Fruit fly (Drosophila melanogaster) whole organism, prepupa: ENCODE data around the gene CG15047.

Experiments
- CG10631 ChIP-seq: fragments of 200-800 bp; sonication (Bioruptor generic); optimal IDR thresholded peaks from 2 replicates; lab custom pipeline; 2016; ENCODE audit warnings: missing biosample characterization, missing genetic modification characterization
- CG11294 ChIP-seq: fragments of 200-800 bp; sonication (Bioruptor generic); IDR thresholded peaks from 2 replicates; pipeline ENCODE4 v1.3.6; 2022; ENCODE audit warnings: missing biosample characterization, missing genetic modification characterization
- CG11762 ChIP-seq: fragments of 200-800 bp; sonication (Bioruptor generic); optimal IDR thresholded peaks from 3 replicates; lab custom pipeline; 2016; ENCODE audit warnings: missing biosample characterization, missing genetic modification characterization; ENCODE audit not compliant: insufficient read depth
- CG11902 ChIP-seq: fragments of 200-800 bp; sonication (Bioruptor generic); optimal IDR thresholded peaks from 3 replicates; lab custom pipeline; 2016; ENCODE audit warnings: missing biosample characterization, missing genetic modification characterization
- CG15336 ChIP-seq: fragments of 200-800 bp; sonication (Bioruptor generic); IDR thresholded peaks from 2 replicates; pipeline ENCODE4 v1.3.6; 2022; ENCODE audit warnings: missing biosample characterization, missing genetic modification characterization
- CG1621 ChIP-seq: fragments of 200-800 bp; sonication (Bioruptor generic); optimal IDR thresholded peaks from 3 replicates; lab custom pipeline; 2018; ENCODE audit warnings: missing biosample characterization, mild to moderate bottlenecking, missing genetic modification characterization
- CG16779 ChIP-seq: fragments of 200-800 bp; sonication (Bioruptor generic); optimal IDR thresholded peaks from 3 replicates; lab custom pipeline; 2017; ENCODE audit warnings: missing biosample characterization, mild to moderate bottlenecking, missing genetic modification characterization
- CG3032 ChIP-seq: fragments of 200-800 bp; optimal IDR thresholded peaks from 2 replicates; lab custom pipeline; 2019; ENCODE audit warnings: missing biosample characterization, mild to moderate bottlenecking, missing genetic modification characterization, moderate library complexity
- CG32006 ChIP-seq: fragments of 200-800 bp; sonication (Bioruptor generic); optimal IDR thresholded peaks from 3 replicates; lab custom pipeline; 2017; ENCODE audit warnings: missing biosample characterization, mild to moderate bottlenecking, missing genetic modification characterization
- CG34406 ChIP-seq: fragments of 200-800 bp; sonication (Bioruptor generic); optimal IDR thresholded peaks from 3 replicates; lab custom pipeline; 2016; ENCODE audit warnings: missing biosample characterization, missing genetic modification characterization
- CG3919 ChIP-seq: fragments of 200-800 bp; sonication (Bioruptor generic); optimal IDR thresholded peaks from 3 replicates; lab custom pipeline; 2016; ENCODE audit warnings: missing biosample characterization, missing genetic modification characterization
- CG4318 ChIP-seq: fragments of 200-800 bp; sonication (Bioruptor generic); optimal IDR thresholded peaks from 3 replicates; lab custom pipeline; 2017; ENCODE audit warnings: missing biosample characterization, mild to moderate bottlenecking, missing genetic modification characterization
- CG6163 ChIP-seq: fragments of 200-800 bp; sonication (Bioruptor generic); IDR thresholded peaks from 3 replicates; pipeline ENCODE4 v1.3.6; 2022; ENCODE audit warnings: missing biosample characterization, missing genetic modification characterization
- CG6792 ChIP-seq: fragments of 200-800 bp; sonication (Bioruptor generic); optimal IDR thresholded peaks from 3 replicates; lab custom pipeline; 2016; ENCODE audit warnings: missing biosample characterization, missing genetic modification characterization
- CG6808 ChIP-seq: fragments of 200-800 bp; sonication (Bioruptor generic); optimal IDR thresholded peaks from 3 replicates; lab custom pipeline; 2017; ENCODE audit warnings: missing biosample characterization, missing genetic modification characterization, mild to moderate bottlenecking, moderate library complexity, missing genetic modification reagents
- CG7368 ChIP-seq: fragments of 200-800 bp; sonication (Bioruptor generic); optimal IDR thresholded peaks from 3 replicates; lab custom pipeline; 2016; ENCODE audit warnings: missing biosample characterization, missing genetic modification characterization
- CG8119 ChIP-seq: fragments of 200-800 bp; sonication (Bioruptor generic); IDR thresholded peaks from 3 replicates; pipeline ENCODE4 v1.3.6; 2022; ENCODE audit warnings: missing biosample characterization, missing genetic modification characterization
- CG8319 ChIP-seq: fragments of 200-800 bp; sonication (Bioruptor generic); optimal IDR thresholded peaks from 3 replicates; lab custom pipeline; 2016; ENCODE audit warnings: missing biosample characterization, missing genetic modification characterization
- Eip75B ChIP-seq: fragments of 200-800 bp; sonication (Bioruptor generic); optimal IDR thresholded peaks from 3 replicates; lab custom pipeline; 2016; ENCODE audit warnings: missing biosample characterization, missing genetic modification characterization
- Eip78C ChIP-seq: fragments of 200-800 bp; sonication (Bioruptor generic); peaks from one replicate; lab custom pipeline; 2016; ENCODE audit warnings: missing biosample characterization, missing genetic modification characterization
- Eip93F ChIP-seq: fragments of 200-800 bp; sonication (Bioruptor generic); optimal IDR thresholded peaks from 2 replicates; lab custom pipeline; 2016; ENCODE audit warnings: missing biosample characterization, mild to moderate bottlenecking, missing genetic modification characterization
- Ets96B ChIP-seq: fragments of 200-800 bp; optimal IDR thresholded peaks from 2 replicates; lab custom pipeline; 2019; ENCODE audit warnings: missing biosample characterization, mild to moderate bottlenecking, missing genetic modification characterization, moderate library complexity
- Gug ChIP-seq: fragments of 200-800 bp; sonication (Bioruptor generic); IDR thresholded peaks from 2 replicates; pipeline ENCODE4 v1.3.6; 2022; ENCODE audit warnings: missing biosample characterization, missing genetic modification characterization
- Hr38 ChIP-seq: sonication (Bioruptor generic); optimal IDR thresholded peaks from 2 replicates; lab custom pipeline; 2016; ENCODE audit warnings: missing biosample characterization, missing genetic modification characterization
- Hr39 ChIP-seq: fragments of 200-800 bp; sonication (Bioruptor generic); optimal IDR thresholded peaks from 2 replicates; lab custom pipeline; 2016; ENCODE audit warnings: missing biosample characterization, missing genetic modification characterization
- Lpt ChIP-seq: fragments of 200-800 bp; sonication (Bioruptor generic); optimal IDR thresholded peaks from 3 replicates; lab custom pipeline; 2016; ENCODE audit warnings: missing biosample characterization, missing genetic modification characterization
- Met ChIP-seq: fragments of 200-800 bp; sonication (Bioruptor generic); optimal IDR thresholded peaks from 3 replicates; lab custom pipeline; 2016; ENCODE audit warnings: missing biosample characterization, missing genetic modification characterization
- OdsH ChIP-seq: fragments of 200-800 bp; sonication (Bioruptor generic); optimal IDR thresholded peaks from 3 replicates; lab custom pipeline; 2016; ENCODE audit warnings: missing biosample characterization, missing genetic modification characterization
- Smox ChIP-seq: fragments of 200-800 bp; sonication (Bioruptor generic); optimal IDR thresholded peaks from 3 replicates; lab custom pipeline; 2016; ENCODE audit warnings: missing biosample characterization, missing genetic modification characterization
- Sox102F ChIP-seq: fragments of 200-800 bp; sonication (Bioruptor generic); optimal IDR thresholded peaks from 2 replicates; lab custom pipeline; 2016; ENCODE audit warnings: missing biosample characterization, mild to moderate bottlenecking, missing genetic modification characterization
- Sox14 ChIP-seq: fragments of 200-800 bp; sonication (Bioruptor generic); optimal IDR thresholded peaks from 3 replicates; lab custom pipeline; 2016; ENCODE audit warnings: missing biosample characterization, missing genetic modification characterization
- Sox15 ChIP-seq: fragments of 200-800 bp; sonication (Bioruptor generic); optimal IDR thresholded peaks from 3 replicates; lab custom pipeline; 2016; ENCODE audit warnings: missing biosample characterization, missing genetic modification characterization
- achi ChIP-seq: fragments of 200-800 bp; sonication (Bioruptor generic); optimal IDR thresholded peaks from 3 replicates; lab custom pipeline; 2016; ENCODE audit warnings: missing biosample characterization, missing genetic modification characterization
- acj6 ChIP-seq: fragments of 200-800 bp; sonication (Bioruptor generic); optimal IDR thresholded peaks from 3 replicates; lab custom pipeline; 2016; ENCODE audit warnings: missing biosample characterization, missing genetic modification characterization
- cyc ChIP-seq: fragments of 200-800 bp; sonication (Bioruptor generic); optimal IDR thresholded peaks from 3 replicates; lab custom pipeline; 2016; ENCODE audit warnings: missing biosample characterization, missing genetic modification characterization
- dac ChIP-seq: fragments of 200-800 bp; sonication (Bioruptor generic); optimal IDR thresholded peaks from 2 replicates; lab custom pipeline; 2017; ENCODE audit warnings: missing biosample characterization, mild to moderate bottlenecking, missing genetic modification characterization
- dsx ChIP-seq: fragments of 200-800 bp; optimal IDR thresholded peaks from 3 replicates; lab custom pipeline; 2019; ENCODE audit warnings: missing biosample characterization, mild to moderate bottlenecking, missing genetic modification characterization, moderate library complexity; ENCODE audit not compliant: poor library complexity, severe bottlenecking
- fd59A ChIP-seq: fragments of 200-800 bp; sonication (Bioruptor generic); optimal IDR thresholded peaks from 2 replicates; lab custom pipeline; 2017; ENCODE audit warnings: missing biosample characterization, mild to moderate bottlenecking, missing genetic modification characterization, missing genetic modification reagents
- fkh ChIP-seq: fragments of 200-800 bp; sonication (Bioruptor generic); optimal IDR thresholded peaks from 3 replicates; lab custom pipeline; 2017; ENCODE audit warnings: missing biosample characterization, mild to moderate bottlenecking, missing genetic modification characterization, moderate library complexity
- lz ChIP-seq: fragments of 200-800 bp; sonication (Bioruptor generic); optimal IDR thresholded peaks from 3 replicates; lab custom pipeline; 2016; ENCODE audit warnings: missing biosample characterization, missing genetic modification characterization
- net ChIP-seq: fragments of 200-800 bp; sonication (Bioruptor generic); optimal IDR thresholded peaks from 3 replicates; lab custom pipeline; 2016; ENCODE audit warnings: missing biosample characterization, missing genetic modification characterization
- pdm3 ChIP-seq: fragments of 200-800 bp; sonication (Bioruptor generic); optimal IDR thresholded peaks from 3 replicates; lab custom pipeline; 2016; ENCODE audit warnings: missing biosample characterization, missing genetic modification characterization
- salr ChIP-seq, 2 experiments: fragments of 200-800 bp; sonication (Bioruptor generic); optimal IDR thresholded peaks; 3 replicates each; lab custom pipeline; 2016 to 2018; ENCODE audit warnings: missing biosample characterization in 2 of 2, missing genetic modification characterization in 2 of 2, mild to moderate bottlenecking in 1 of 2
- spab ChIP-seq: fragments of 200-800 bp; sonication (Bioruptor generic); optimal IDR thresholded peaks from 2 replicates; lab custom pipeline; 2017; ENCODE audit warnings: missing biosample characterization, mild to moderate bottlenecking, missing genetic modification characterization, missing genetic modification reagents
- ss ChIP-seq, 2 experiments: fragments of 200-800 bp; sonication (Bioruptor generic); optimal IDR thresholded peaks; 2 replicates in 1 of 2; 3 replicates in 1 of 2; lab custom pipeline; 2017 to 2018; ENCODE audit warnings: mild to moderate bottlenecking in 2 of 2, missing biosample characterization in 2 of 2, missing genetic modification characterization in 2 of 2, moderate library complexity in 1 of 2
- svp ChIP-seq: fragments of 200-800 bp; sonication (Bioruptor generic); peaks from one replicate; lab custom pipeline; 2016; ENCODE audit warnings: missing biosample characterization, missing genetic modification characterization
- topi ChIP-seq: fragments of 200-800 bp; sonication (Bioruptor generic); optimal IDR thresholded peaks from 3 replicates; lab custom pipeline; 2016; ENCODE audit warnings: missing biosample characterization, missing genetic modification characterization
- vri ChIP-seq: fragments of 200-800 bp; sonication (Bioruptor generic); optimal IDR thresholded peaks from 3 replicates; lab custom pipeline; 2016; ENCODE audit warnings: missing biosample characterization, mild to moderate bottlenecking, missing genetic modification characterization

CG15047 gene

DNA sequence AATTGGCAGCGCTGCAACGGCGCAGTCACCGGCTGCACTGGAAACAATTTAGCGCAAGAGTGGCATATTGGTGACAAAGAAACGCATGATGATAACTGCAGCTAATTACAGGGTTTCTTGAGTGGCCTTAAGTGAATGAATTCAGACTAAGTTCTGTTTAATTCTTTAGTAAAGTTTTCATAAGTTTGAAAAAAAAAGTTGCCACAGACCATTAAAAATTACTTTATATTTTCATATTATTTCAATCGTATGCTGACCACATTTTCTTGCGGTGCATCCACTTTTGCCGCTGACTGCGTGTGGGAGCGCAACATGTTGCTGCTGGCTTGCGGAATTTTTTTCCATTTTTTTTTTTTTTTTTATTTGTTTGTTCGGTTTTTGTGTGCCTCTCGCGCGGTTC, 24.0 kb downstream of the CG15047 start (continued):
- TF ChIP-seq CG15336 (GFP tag; lab: Robert Waterston, UW) (peak; percentile 88), pdm3 (GFP tag; lab: Kevin White, UChicago) (peak; percentile 74), CG32006 (GFP tag; lab: Kevin White, UChicago) (peak; percentile 90), CG11762 (peak; percentile 28), vri (GFP tag; lab: Kevin White, UChicago) (peak; percentile 14), topi (GFP tag; lab: Kevin White, UChicago) (peak; percentile 83), salr (GFP tag; optimal IDR thresholded peaks at IDR 0.05; lab: Kevin White, UChicago) (peak; percentile 37 to 50), CG16779 (peak; percentile 49), CG4318 (GFP tag; lab: Kevin White, UChicago) (peak; percentile 77), CG3919 (GFP tag; lab: Kevin White, UChicago) (peak; percentile 66), Hr38 (GFP tag; lab: Kevin White, UChicago) (no peak), Lpt (GFP tag; lab: Kevin White, UChicago) (peak; percentile 49)

dm6 chrX:18554563-18554962, 26.1 kb downstream of the CG15047 start:
- TF ChIP-seq salr (GFP tag; optimal IDR thresholded peaks at IDR 0.05; lab: Kevin White, UChicago) (peak; percentile 52 to 80), Sox15 (GFP tag; lab: Kevin White, UChicago) (peak; percentile 88), Eip75B (GFP tag; lab: Kevin White, UChicago) (peak; percentile 87), CG6808 (GFP tag; lab: Kevin White, UChicago) (peak; percentile 87), Lpt (GFP tag; lab: Kevin White, UChicago) (peak; percentile 69), fd59A (GFP tag; lab: Kevin White, UChicago) (peak; percentile 87), Gug (GFP tag; lab: Robert Waterston, UW) (peak; percentile 40), Sox14 (GFP tag; lab: Kevin White, UChicago) (peak; percentile 88), OdsH (peak; percentile 88), svp (peak; percentile 87), CG11762 (peak; percentile 71), spab (GFP tag; lab: Kevin White, UChicago) (peak; percentile 83), lz (GFP tag; lab: Kevin White, UChicago) (peak; percentile 88), CG11902 (GFP tag; lab: Kevin White, UChicago) (peak; percentile 90), CG10631 (GFP tag; lab: Kevin White, UChicago) (peak; percentile 80), Smox (GFP tag; lab: Kevin White, UChicago) (peak; percentile 84), dsx (GFP tag; lab: Kevin White, UChicago) (peak; percentile 70), CG32006 (GFP tag; lab: Kevin White, UChicago) (peak; percentile 81), CG8319 (GFP tag; lab: Kevin White, UChicago) (peak; percentile 80), acj6 (GFP tag; lab: Kevin White, UChicago) (peak; percentile 84), achi (GFP tag; lab: Kevin White, UChicago) (peak; percentile 78), topi (GFP tag; lab: Kevin White, UChicago) (peak; percentile 86), Sox102F (GFP tag; lab: Kevin White, UChicago) (peak; percentile 72), CG15336 (GFP tag; lab: Robert Waterston, UW) (peak; percentile 54), CG4318 (GFP tag; lab: Kevin White, UChicago) (peak; percentile 42), CG11294 (GFP tag; lab: Robert Waterston, UW) (no peak), CG3032 (tag; lab: Kevin White, UChicago) (peak; percentile 82), Eip93F (GFP tag; lab: Kevin White, UChicago) (no peak), Eip78C (GFP tag; lab: Kevin White, UChicago) (peak; percentile 96), CG8119 (GFP tag; lab: Robert Waterston, UW) (peak; percentile 46; the same call in 2 of the 3 replicates), cyc (GFP tag; lab: Kevin White, UChicago) (peak; percentile 87), CG1621 (peak; percentile 88), CG6163 (GFP tag; lab: Robert Waterston, UW) (peak; percentile 71), Ets96B (tag; lab: Kevin White, UChicago) (peak; percentile 81), Met (GFP tag; lab: Kevin White, UChicago) (peak; percentile 82), dac (GFP tag; lab: Kevin White, UChicago) (peak; percentile 30), Hr39 (GFP tag; lab: Kevin White, UChicago) (peak; percentile 89), pdm3 (GFP tag; lab: Kevin White, UChicago) (peak; percentile 88), Hr38 (GFP tag; lab: Kevin White, UChicago) (no peak), net (GFP tag; lab: Kevin White, UChicago) (peak; percentile 80), CG16779 (peak; percentile 67), CG34406 (GFP tag; lab: Kevin White, UChicago) (peak; percentile 86), fkh (GFP tag; lab: Kevin White, UChicago) (no peak), ss (GFP tag; optimal IDR thresholded peaks at IDR 0.05; lab: Kevin White, UChicago) (peak; percentile 80 to 88), CG3919 (GFP tag; lab: Kevin White, UChicago) (peak; percentile 81), CG6792 (GFP tag; lab: Kevin White, UChicago) (peak; percentile 87), CG7368 (GFP tag; lab: Kevin White, UChicago) (peak; percentile 89)
